Worm (Caenorhabditis elegans) whole organism, L1 larva: Measurements from ENCODE around the gene ugt-47.

Experiments used
- C16A3.4 ChIP-seq: fragments of 150-350 bp; optimal IDR thresholded peaks from 2 replicates; lab custom pipeline; 2014; ENCODE audit warnings: missing biosample characterization, missing genetic modification characterization
- ceh-82 ChIP-seq, 3 experiments: fragments of 150-350 bp in 1 of 3; sonication (generic microtip) in 2 of 3; optimal IDR thresholded peaks; 2 replicates each; lab custom pipeline; 2014 to 2017; ENCODE audit warnings: missing biosample characterization in 3 of 3, missing genetic modification characterization in 3 of 3
- ces-1 ChIP-seq: fragments of 150-350 bp; optimal IDR thresholded peaks from 2 replicates; lab custom pipeline; 2014; ENCODE audit warnings: missing biosample characterization, missing genetic modification reagents, missing genetic modification characterization
- fos-1 ChIP-seq: fragments of 150-350 bp; optimal IDR thresholded peaks from 2 replicates; lab custom pipeline; 2014; ENCODE audit warnings: missing biosample characterization, missing genetic modification characterization
- lin-39 ChIP-seq: fragments of 150-350 bp; optimal IDR thresholded peaks from 2 replicates; lab custom pipeline; 2014; ENCODE audit warnings: missing biosample characterization, missing genetic modification reagents, missing genetic modification characterization
- pax-3 ChIP-seq: fragments of 200-800 bp; sonication (Bioruptor generic); optimal IDR thresholded peaks from 2 replicates; lab custom pipeline; 2018; ENCODE audit warnings: mild to moderate bottlenecking, missing genetic modification characterization, moderate library complexity, missing compliant biosample characterization
- pqm-1 ChIP-seq: sonication (generic microtip); optimal IDR thresholded peaks from 3 replicates; lab custom pipeline; 2017; ENCODE audit warnings: missing biosample characterization, missing genetic modification characterization
- sox-4 ChIP-seq: sonication (generic microtip); optimal IDR thresholded peaks from 2 replicates; lab custom pipeline; 2016; ENCODE audit warnings: missing genetic modification characterization, missing compliant biosample characterization
- sptf-1 ChIP-seq: fragments of 150-350 bp; optimal IDR thresholded peaks from 2 replicates; lab custom pipeline; 2014; ENCODE audit warnings: missing biosample characterization, missing genetic modification characterization
- tbx-2 ChIP-seq: sonication (generic microtip); optimal IDR thresholded peaks from 2 replicates; lab custom pipeline; 2016; ENCODE audit warnings: missing genetic modification characterization, missing compliant biosample characterization
- unc-98 ChIP-seq: fragments of 200-800 bp; sonication (Bioruptor generic); IDR thresholded peaks from 2 replicates; pipeline ENCODE4 v1.3.6; 2022; ENCODE audit warnings: missing genetic modification characterization, missing compliant biosample characterization

DNA sequence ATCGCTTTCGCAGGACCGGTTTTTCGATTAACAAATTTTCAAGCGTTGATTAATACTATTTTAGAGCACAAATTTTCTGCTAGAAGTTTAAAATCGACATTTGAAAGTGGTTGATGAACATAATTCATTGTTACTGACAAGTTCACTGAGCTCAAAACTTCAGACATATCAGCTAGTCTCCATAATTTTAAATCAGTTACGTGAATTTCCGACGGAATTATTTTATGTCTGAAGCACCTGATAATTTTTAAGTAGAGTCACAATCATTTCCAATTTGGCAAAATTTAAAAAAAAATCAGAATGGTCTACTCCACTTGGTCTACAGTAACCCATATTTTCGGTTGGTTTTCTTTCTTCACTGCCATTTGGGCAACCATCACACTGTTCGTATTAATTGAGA is 46.5 kb downstream of the ugt-47 start, which contains the start of gene str-118:
- TF ChIP-seq C16A3.4 (tag; lab: Kevin White, UChicago) (no peak), pqm-1 (no peak), ces-1 (GFP tag; lab: Kevin White, UChicago) (no peak), lin-39 (tag; lab: Kevin White, UChicago) (no peak), sptf-1 (no peak), fos-1 (tag; lab: Kevin White, UChicago) (no peak), pax-3 (tag; lab: Kevin White, UChicago) (no peak), unc-98 (GFP tag; lab: Robert Waterston, UW) (no peak), ceh-82 (tag; optimal IDR thresholded peaks at IDR 0.05; lab: Kevin White, UChicago) (no peak), sox-4 (no peak), tbx-2 (no peak)
